Fruit fly (Drosophila melanogaster) whole organism: ENCODE results near the gene Naa20A.

ENCODE experiments used
- CG8478 ChIP-seq: fragments of >200 bp; optimal IDR thresholded peaks from 2 replicates; lab custom pipeline; 2018; ENCODE audit warnings: inconsistent platforms
- Dll ChIP-seq: fragments of >200 bp; optimal IDR thresholded peaks from 2 replicates; lab custom pipeline; 2017
- EcR ChIP-seq, 2 experiments: fragments of >200 bp; optimal IDR thresholded peaks; 2 replicates each; lab custom pipeline; 2017; ENCODE audit warnings: missing biosample characterization in 2 of 2, missing genetic modification characterization in 2 of 2, missing genetic modification reagents in 2 of 2
- pan ChIP-seq: fragments of >200 bp; optimal IDR thresholded peaks from 2 replicates; lab custom pipeline; 2017
- psq ChIP-seq: fragments of >200 bp; optimal IDR thresholded peaks from 2 replicates; lab custom pipeline; 2017
- usp ChIP-seq: fragments of >200 bp; optimal IDR thresholded peaks from 2 replicates; lab custom pipeline; 2017; ENCODE audit warnings: missing biosample characterization, missing genetic modification characterization, mixed read lengths

The Naa20A gene

dm6 chrX:19642819-19643504 lies 20.1 kb upstream of the Naa20A start, which contains the start of the genes CG12237 and Sec61gamma:
Gene CG12237 (minus strand): TSS chrX:19642869.
Gene Sec61gamma (plus strand): TSS chrX:19643327.
- TF ChIP-seq EcR (GFP tag; optimal IDR thresholded peaks at IDR 0.05; lab: Kevin White, UChicago), result no peak
- no peak for TF ChIP-seq Dll (lab: Kevin White, UChicago)
- no peak for TF ChIP-seq pan (lab: Kevin White, UChicago)

- TF ChIP-seq usp, result no peak
- no peak for TF ChIP-seq Dll (lab: Kevin White, UChicago)
- TF ChIP-seq psq (lab: Kevin White, UChicago), result no peak
- TF ChIP-seq pan (lab: Kevin White, UChicago), result no peak
- TF ChIP-seq EcR (GFP tag; optimal IDR thresholded peaks at IDR 0.05; lab: Kevin White, UChicago), result no peak
- peak; percentile 54 for TF ChIP-seq CG8478 (lab: Kevin White, UChicago)
These were observed 17.9 kb upstream of the Naa20A start for dm6 chrX:19640707-19641248.

DNA sequence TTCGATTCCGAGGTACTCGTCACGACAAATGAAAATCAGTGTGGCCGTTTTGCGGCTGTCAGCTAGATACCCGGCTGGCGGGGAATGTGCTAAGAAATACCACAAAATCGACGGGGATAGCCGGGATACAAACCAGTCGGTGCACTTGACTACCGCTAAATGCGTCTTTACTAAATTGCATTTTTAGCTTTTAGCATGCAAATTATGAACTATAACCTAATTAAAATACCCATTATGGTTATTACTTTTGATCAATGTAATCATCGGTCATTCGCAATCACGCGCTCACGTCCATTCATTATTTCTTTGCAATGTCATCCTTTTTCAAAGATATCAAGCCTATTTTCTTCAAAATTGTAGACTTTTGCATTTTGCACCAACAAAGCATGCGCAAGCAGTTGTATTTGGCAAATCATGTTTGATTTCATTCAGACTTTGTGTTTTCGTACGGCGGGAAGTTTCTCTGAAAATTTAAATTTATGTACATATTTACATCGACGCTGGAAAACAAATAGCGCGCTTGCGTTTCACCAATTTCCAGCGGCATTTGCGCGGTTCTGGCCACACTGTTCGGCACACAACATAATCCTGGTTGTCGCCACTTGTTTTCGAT lies 15.6 kb upstream of the Naa20A start, which contains the start of gene Rcd-1:
Gene Rcd-1, plus strand, starts transcription at position 440 of the 613 bp plus-strand sequence.
- TF ChIP-seq CG8478 (lab: Kevin White, UChicago) (no peak), EcR (GFP tag; optimal IDR thresholded peaks at IDR 0.05; lab: Kevin White, UChicago) (no peak), usp (no peak)

DNA sequence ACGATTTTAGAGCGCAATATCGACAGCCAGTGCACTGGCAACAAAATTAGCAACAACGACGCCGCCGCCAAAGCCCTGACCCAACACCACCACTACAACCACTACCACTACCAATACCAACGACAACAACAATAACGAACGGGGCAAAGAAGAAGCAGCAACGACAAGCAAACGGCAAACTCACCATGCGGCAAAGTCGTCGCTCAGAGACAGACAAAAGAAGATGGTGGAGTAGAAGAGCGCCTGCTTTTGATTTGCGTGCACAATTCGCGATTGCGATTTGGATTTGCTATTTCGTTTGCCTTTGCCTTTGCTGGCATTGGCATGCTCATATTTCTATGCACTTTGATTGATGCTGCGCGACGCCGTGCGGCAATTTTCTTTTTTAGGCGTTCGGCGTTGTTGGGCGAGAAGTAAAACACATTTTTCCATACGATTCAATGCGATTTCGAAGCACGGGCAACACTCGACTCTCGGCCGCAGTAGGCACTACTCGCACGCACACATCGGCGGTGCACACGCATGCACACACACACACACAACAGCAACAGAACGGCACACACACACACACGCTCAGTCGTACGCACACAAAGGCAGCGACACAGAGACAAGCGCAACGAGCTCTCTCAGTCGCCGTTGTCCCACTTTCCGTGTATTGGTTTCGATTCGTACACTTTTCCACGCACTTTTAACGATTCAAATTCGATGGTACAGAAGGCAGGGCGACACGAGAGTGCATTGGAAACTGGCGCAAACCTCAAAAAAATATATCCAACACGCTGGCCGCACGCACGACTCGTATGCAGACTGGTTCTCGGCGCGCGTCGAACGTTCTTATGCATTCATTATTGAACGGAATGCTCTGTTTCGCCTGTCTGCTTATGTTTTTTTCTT lies 14.8 kb upstream of the Naa20A start:
- TF ChIP-seq psq (lab: Kevin White, UChicago), result no peak
- TF ChIP-seq Dll (lab: Kevin White, UChicago), result no peak
- TF ChIP-seq usp, result no peak
- TF ChIP-seq CG8478 (lab: Kevin White, UChicago), result peak; percentile 73
- no peak for TF ChIP-seq pan (lab: Kevin White, UChicago)
- TF ChIP-seq EcR (GFP tag; optimal IDR thresholded peaks at IDR 0.05; lab: Kevin White, UChicago), result no peak

DNA sequence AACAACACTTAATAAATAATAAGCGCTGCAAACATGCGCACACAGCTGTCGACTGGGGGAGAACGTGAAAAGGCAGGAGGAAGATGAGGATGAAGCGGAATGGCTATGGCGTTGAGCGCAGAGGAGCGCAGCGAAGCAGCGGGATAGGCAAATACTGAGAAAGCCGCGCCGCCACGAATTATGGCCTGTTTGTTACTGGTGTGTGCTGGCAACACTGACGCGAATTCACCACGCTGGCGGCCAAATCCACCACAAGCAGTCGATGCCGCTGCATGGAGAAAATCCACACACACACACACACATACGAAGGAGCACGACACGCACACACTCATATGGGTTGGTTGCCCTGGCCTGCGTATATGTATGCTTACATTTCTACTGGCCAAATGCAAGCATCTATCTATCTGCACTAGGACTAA lies 14.1 kb upstream of the Naa20A start:
- TF ChIP-seq usp, result no peak
- peak; percentile 8 for TF ChIP-seq Dll (lab: Kevin White, UChicago)

- TF ChIP-seq Dll (lab: Kevin White, UChicago), result peak; percentile 81
- TF ChIP-seq CG8478 (lab: Kevin White, UChicago), result no peak
These were observed 8.5 kb upstream of the Naa20A start for dm6 chrX:19631365-19631832.

DNA sequence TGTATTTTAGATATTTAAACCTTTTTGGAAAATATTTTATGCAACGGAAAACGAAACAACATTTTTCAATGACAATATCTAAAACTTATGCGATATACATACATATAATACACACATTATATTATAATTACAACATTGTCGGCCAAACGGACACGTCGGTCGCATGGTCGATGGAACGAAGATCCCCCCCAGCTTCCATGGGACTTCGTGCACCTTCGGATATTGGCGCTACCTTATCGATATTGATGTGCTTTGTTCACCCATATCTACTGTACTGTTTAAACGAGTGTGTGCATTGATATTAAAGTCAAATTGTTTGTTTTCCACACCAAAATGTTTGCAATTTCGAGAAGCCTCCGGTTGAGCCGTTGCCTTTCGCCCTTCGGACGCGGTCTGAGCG lies 2.5 kb upstream of the Naa20A start, which contains the start of gene CG14212:
Gene CG14212, plus strand, starts transcription at position 301 of the 400 bp plus-strand sequence.
- no peak for TF ChIP-seq CG8478 (lab: Kevin White, UChicago)
- no peak for TF ChIP-seq EcR (GFP tag; optimal IDR thresholded peaks at IDR 0.05; lab: Kevin White, UChicago)
- TF ChIP-seq psq (lab: Kevin White, UChicago), result no peak

dm6 chrX:19621145-19621544 lies 1.7 kb downstream of the Naa20A start, which contains the start of gene CG14221:
Gene CG14221 (minus strand): TSS chrX:19621245.
- TF ChIP-seq usp (no peak), psq (lab: Kevin White, UChicago) (no peak), CG8478 (lab: Kevin White, UChicago) (no peak), pan (lab: Kevin White, UChicago) (no peak), Dll (lab: Kevin White, UChicago) (no peak), EcR (GFP tag; optimal IDR thresholded peaks at IDR 0.05; lab: Kevin White, UChicago) (no peak)

dm6 chrX:19618183-19618740 lies 4.6 kb downstream of the Naa20A start, which contains the start of the genes Pstk and Tim9b:
Gene Pstk (minus strand): TSS chrX:19618537.
Gene Tim9b (minus strand): TSS chrX:19618537.
- no peak for TF ChIP-seq EcR (GFP tag; optimal IDR thresholded peaks at IDR 0.05; lab: Kevin White, UChicago)
- no peak for TF ChIP-seq CG8478 (lab: Kevin White, UChicago)
- TF ChIP-seq pan (lab: Kevin White, UChicago), result no peak
- TF ChIP-seq psq (lab: Kevin White, UChicago), result no peak
- no peak for TF ChIP-seq usp
- TF ChIP-seq Dll (lab: Kevin White, UChicago), result no peak

- no peak for TF ChIP-seq EcR (GFP tag; optimal IDR thresholded peaks at IDR 0.05; lab: Kevin White, UChicago)
- no peak for TF ChIP-seq Dll (lab: Kevin White, UChicago)
- TF ChIP-seq CG8478 (lab: Kevin White, UChicago), result no peak
- TF ChIP-seq psq (lab: Kevin White, UChicago), result no peak
- no peak for TF ChIP-seq pan (lab: Kevin White, UChicago)
- no peak for TF ChIP-seq usp
These were observed 6.7 kb downstream of the Naa20A start, which contains the start of gene CG14210 for dm6 chrX:19615990-19616663. Gene CG14210 (plus strand): TSS chrX:19616196.
